Fruit fly (Drosophila melanogaster): Measurements from ENCODE around the gene CG13255.

Gene CG13255

dm6 chr3L:20848572-20848971 lies 11.3 kb downstream of the CG13255 start:
- TF ChIP-seq Sp1 (GFP tag; optimal IDR thresholded peaks at IDR 0.05): no peak
- TF ChIP-seq dmrt93B (GFP tag; optimal IDR thresholded peaks at IDR 0.05): no peak
- no peak for TF ChIP-seq Hr78 (GFP tag; optimal IDR thresholded peaks at IDR 0.05)
- no peak for TF ChIP-seq Mio (GFP tag; optimal IDR thresholded peaks at IDR 0.05)
- TF ChIP-seq Hnf4 (GFP tag; optimal IDR thresholded peaks at IDR 0.05): no peak
- TF ChIP-seq sage (GFP tag; optimal IDR thresholded peaks at IDR 0.05): no peak
- TF ChIP-seq h (GFP tag; optimal IDR thresholded peaks at IDR 0.05): no peak
- no peak for TF ChIP-seq CG9705 (GFP tag; optimal IDR thresholded peaks at IDR 0.05)
- no peak for TF ChIP-seq Vsx2 (GFP tag; optimal IDR thresholded peaks at IDR 0.05; ENCODE audit: partially characterized antibody)
- TF ChIP-seq usp (GFP tag; optimal IDR thresholded peaks at IDR 0.05): no peak
- no peak for TF ChIP-seq brk (GFP tag; optimal IDR thresholded peaks at IDR 0.05)
- no peak for TF ChIP-seq Dfd (GFP tag; optimal IDR thresholded peaks at IDR 0.05)
- TF ChIP-seq Hr83 (GFP tag; optimal IDR thresholded peaks at IDR 0.05; ENCODE audit: poor library complexity, severe bottlenecking): no peak
- TF ChIP-seq CG32264 (GFP tag; optimal IDR thresholded peaks at IDR 0.05): no peak
- no peak for TF ChIP-seq fru (GFP tag; optimal IDR thresholded peaks at IDR 0.05)
- TF ChIP-seq N (GFP tag; optimal IDR thresholded peaks at IDR 0.05): no peak
- TF ChIP-seq rgr (GFP tag; optimal IDR thresholded peaks at IDR 0.05): no peak
- no peak for TF ChIP-seq jim (GFP tag; optimal IDR thresholded peaks at IDR 0.05)
- TF ChIP-seq Jra (GFP tag; optimal IDR thresholded peaks at IDR 0.05): no peak
- no peak for TF ChIP-seq br (GFP tag; optimal IDR thresholded peaks at IDR 0.05)

- TF ChIP-seq Vsx2 (GFP tag; optimal IDR thresholded peaks at IDR 0.05; ENCODE audit: partially characterized antibody) (no peak), usp (GFP tag; optimal IDR thresholded peaks at IDR 0.05) (no peak), OdsH (GFP tag; optimal IDR thresholded peaks at IDR 0.05) (no peak), lola (GFP tag; optimal IDR thresholded peaks at IDR 0.05) (no peak), fru (GFP tag; optimal IDR thresholded peaks at IDR 0.05) (no peak), pan (optimal IDR thresholded peaks at IDR 0.05) (no peak), dsf (GFP tag; optimal IDR thresholded peaks at IDR 0.05; ENCODE audit: borderline replicate concordance) (no peak), dmrt93B (GFP tag; optimal IDR thresholded peaks at IDR 0.05) (no peak), psq (GFP tag; optimal IDR thresholded peaks at IDR 0.05) (no peak), Hr78 (GFP tag; optimal IDR thresholded peaks at IDR 0.05) (no peak), sage (GFP tag; optimal IDR thresholded peaks at IDR 0.05) (no peak), Dfd (GFP tag; optimal IDR thresholded peaks at IDR 0.05) (no peak)
Measured at dm6 chr3L:20857609-20858008, 20.3 kb downstream of the CG13255 start.

dm6 chr3L:20868995-20869394 lies 31.7 kb downstream of the CG13255 start:
- no peak for TF ChIP-seq Mio (GFP tag; optimal IDR thresholded peaks at IDR 0.05)
- TF ChIP-seq brk (GFP tag; optimal IDR thresholded peaks at IDR 0.05): no peak
- no peak for TF ChIP-seq sv (GFP tag; optimal IDR thresholded peaks at IDR 0.05)
- no peak for TF ChIP-seq woc (GFP tag; optimal IDR thresholded peaks at IDR 0.05)
- no peak for TF ChIP-seq br (GFP tag; optimal IDR thresholded peaks at IDR 0.05)
- TF ChIP-seq lola (GFP tag; optimal IDR thresholded peaks at IDR 0.05): no peak
- TF ChIP-seq OdsH (GFP tag; optimal IDR thresholded peaks at IDR 0.05): no peak
- no peak for TF ChIP-seq Dfd (GFP tag; optimal IDR thresholded peaks at IDR 0.05)

DNA sequence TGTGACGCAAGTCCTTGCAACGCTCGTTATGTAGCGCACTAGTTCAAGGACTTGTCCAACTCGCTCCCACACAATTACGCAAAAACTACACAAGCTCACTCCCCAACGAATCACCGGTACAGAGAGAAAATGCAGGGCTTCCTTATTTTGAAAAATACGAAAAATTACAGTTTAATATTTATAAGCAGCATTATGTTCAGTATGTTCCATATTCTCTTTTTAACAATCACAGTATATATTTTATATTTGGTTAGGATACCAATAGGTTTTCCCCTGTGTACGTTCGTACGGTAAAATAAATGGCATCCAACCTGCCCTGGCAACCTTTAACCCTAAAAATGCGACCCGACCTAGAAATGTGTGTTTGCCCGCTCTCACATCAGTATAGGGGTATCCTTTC lies 46.7 kb downstream of the CG13255 start:
- TF ChIP-seq Hr83 (GFP tag; optimal IDR thresholded peaks at IDR 0.05; ENCODE audit: poor library complexity, severe bottlenecking): no peak
- no peak for TF ChIP-seq foxo (GFP tag; optimal IDR thresholded peaks at IDR 0.05)
- TF ChIP-seq Dif (GFP tag; optimal IDR thresholded peaks at IDR 0.05; ENCODE audit: partially characterized antibody): no peak
- no peak for TF ChIP-seq tai (GFP tag; optimal IDR thresholded peaks at IDR 0.05)
- no peak for TF ChIP-seq jim (GFP tag; optimal IDR thresholded peaks at IDR 0.05)
- TF ChIP-seq Jra (GFP tag; optimal IDR thresholded peaks at IDR 0.05): no peak
- no peak for TF ChIP-seq HLH106 (tag; optimal IDR thresholded peaks at IDR 0.05)
- TF ChIP-seq OdsH (GFP tag; optimal IDR thresholded peaks at IDR 0.05): no peak
- TF ChIP-seq rgr (GFP tag; optimal IDR thresholded peaks at IDR 0.05): no peak
- no peak for TF ChIP-seq GATAd (GFP tag; optimal IDR thresholded peaks at IDR 0.05)
- TF ChIP-seq woc (GFP tag; optimal IDR thresholded peaks at IDR 0.05): no peak
- TF ChIP-seq CG32264 (GFP tag; optimal IDR thresholded peaks at IDR 0.05): no peak
- no peak for TF ChIP-seq CG9705 (GFP tag; optimal IDR thresholded peaks at IDR 0.05)
- TF ChIP-seq dmrt93B (GFP tag; optimal IDR thresholded peaks at IDR 0.05): no peak
- TF ChIP-seq N (GFP tag; optimal IDR thresholded peaks at IDR 0.05): no peak
- TF ChIP-seq sv (GFP tag; optimal IDR thresholded peaks at IDR 0.05): no peak
- no peak for TF ChIP-seq dl (GFP tag; optimal IDR thresholded peaks at IDR 0.05; ENCODE audit: insufficient read depth in 1 of 2, partially characterized antibody in 2 of 2)
- TF ChIP-seq Hr78 (GFP tag; optimal IDR thresholded peaks at IDR 0.05): no peak

All from whole organism, wandering third instar larva.